Fruit fly (Drosophila melanogaster) whole organism, embryonic: ENCODE measurements around the gene CG2120.

Source experiments
- Atf-2 ChIP-seq: fragments of 200-800 bp; sonication (Bioruptor generic); optimal IDR thresholded peaks from 2 replicates; lab custom pipeline; 2016; ENCODE audit warnings: missing biosample characterization, missing genetic modification characterization
- Bgb ChIP-seq: fragments of 200-800 bp; sonication (Bioruptor generic); IDR thresholded peaks from 2 replicates; pipeline ENCODE4 v1.3.6; 2022; ENCODE audit warnings: missing biosample characterization, missing genetic modification characterization; ENCODE audit not compliant: partially characterized antibody
- Blimp-1 ChIP-seq: fragments of 200-800 bp; sonication (Bioruptor generic); optimal IDR thresholded peaks from 3 replicates; lab custom pipeline; 2018; ENCODE audit warnings: missing biosample characterization, missing genetic modification characterization, mild to moderate bottlenecking, moderate library complexity, missing genetic modification reagents
- CG1024 ChIP-seq: fragments of 200-800 bp; sonication (Bioruptor generic); IDR thresholded peaks from 2 replicates; pipeline ENCODE4 v1.3.6; 2022; ENCODE audit warnings: missing biosample characterization, missing genetic modification characterization
- CG10321 ChIP-seq: fragments of 200-800 bp; sonication (Bioruptor generic); IDR thresholded peaks from 2 replicates; pipeline ENCODE4 v1.3.6; 2022; ENCODE audit warnings: missing biosample characterization, missing genetic modification characterization
- CG11695 ChIP-seq: fragments of 200-800 bp; sonication (Bioruptor generic); IDR thresholded peaks from 3 replicates; pipeline ENCODE4 v1.3.6; 2022; ENCODE audit warnings: missing biosample characterization, missing genetic modification characterization
- CG12155 ChIP-seq: fragments of 200-800 bp; sonication (Bioruptor generic); optimal IDR thresholded peaks from 3 replicates; lab custom pipeline; 2016; ENCODE audit warnings: missing biosample characterization, missing genetic modification characterization
- CG12769 ChIP-seq: fragments of 200-800 bp; sonication (Bioruptor generic); optimal IDR thresholded peaks from 2 replicates; lab custom pipeline; 2019; ENCODE audit warnings: missing biosample characterization, mild to moderate bottlenecking, missing genetic modification characterization, moderate library complexity
- CG13424 ChIP-seq: fragments of 200-800 bp; sonication (Bioruptor generic); optimal IDR thresholded peaks from 2 replicates; lab custom pipeline; 2019; ENCODE audit warnings: missing biosample characterization, mild to moderate bottlenecking, missing genetic modification characterization, moderate library complexity
- CG1529 ChIP-seq: fragments of 200-800 bp; sonication (Bioruptor generic); optimal IDR thresholded peaks from 3 replicates; lab custom pipeline; 2018; ENCODE audit warnings: missing biosample characterization, missing genetic modification characterization
- CG17361 ChIP-seq: fragments of 200-800 bp; sonication (Bioruptor generic); IDR thresholded peaks from 3 replicates; pipeline ENCODE4 v1.3.6; 2022; ENCODE audit warnings: missing biosample characterization, missing genetic modification characterization
- CG18619 ChIP-seq: fragments of 200-800 bp; sonication (Bioruptor generic); optimal IDR thresholded peaks from 3 replicates; lab custom pipeline; 2017; ENCODE audit warnings: missing biosample characterization, mild to moderate bottlenecking, missing genetic modification characterization
- CG2712 ChIP-seq: fragments of 200-800 bp; optimal IDR thresholded peaks from 3 replicates; lab custom pipeline; 2019; ENCODE audit warnings: missing biosample characterization, mild to moderate bottlenecking, missing genetic modification characterization, moderate library complexity
- CG2875 ChIP-seq: fragments of 200-800 bp; sonication (Bioruptor generic); optimal IDR thresholded peaks from 2 replicates; lab custom pipeline; 2017; ENCODE audit warnings: missing biosample characterization, mild to moderate bottlenecking, missing genetic modification characterization, missing genetic modification reagents
- CG31441 ChIP-seq: fragments of 200-800 bp; sonication (Bioruptor generic); IDR thresholded peaks from 2 replicates; pipeline ENCODE4 v1.3.6; 2022; ENCODE audit warnings: missing biosample characterization, missing genetic modification characterization
- CG3407 ChIP-seq: fragments of 200-800 bp; sonication (Bioruptor generic); optimal IDR thresholded peaks from 2 replicates; lab custom pipeline; 2018; ENCODE audit warnings: missing biosample characterization, mild to moderate bottlenecking, missing genetic modification characterization
- CG5180 ChIP-seq: fragments of 200-800 bp; sonication (Bioruptor generic); optimal IDR thresholded peaks from 3 replicates; lab custom pipeline; 2017; ENCODE audit warnings: missing biosample characterization, missing genetic modification characterization, mild to moderate bottlenecking, moderate library complexity, missing genetic modification reagents
- CG7786 ChIP-seq: fragments of 200-800 bp; sonication (Bioruptor generic); optimal IDR thresholded peaks from 2 replicates; lab custom pipeline; 2016; ENCODE audit warnings: missing biosample characterization, missing genetic modification characterization
- CG8089 ChIP-seq: fragments of 200-800 bp; sonication (Bioruptor generic); optimal IDR thresholded peaks from 3 replicates; lab custom pipeline; 2016; ENCODE audit warnings: missing biosample characterization, missing genetic modification characterization
- CG8290 ChIP-seq, 3 experiments: fragments of 200-800 bp; sonication (Bioruptor generic); optimal IDR thresholded peaks; 2 replicates each; lab custom pipeline; 2016 to 2019; ENCODE audit warnings: missing biosample characterization in 3 of 3, missing genetic modification characterization in 3 of 3, mild to moderate bottlenecking in 2 of 3, moderate library complexity in 1 of 3
- CG8359 ChIP-seq: fragments of 200-800 bp; sonication (Bioruptor generic); optimal IDR thresholded peaks from 2 replicates; lab custom pipeline; 2017; ENCODE audit warnings: missing biosample characterization, mild to moderate bottlenecking, missing genetic modification characterization, borderline replicate concordance
- CrebB ChIP-seq: fragments of 200-800 bp; sonication (Bioruptor generic); optimal IDR thresholded peaks from 3 replicates; lab custom pipeline; 2018; ENCODE audit warnings: missing biosample characterization, mild to moderate bottlenecking, missing genetic modification characterization
- Dad ChIP-seq: fragments of 200-800 bp; sonication (Bioruptor generic); optimal IDR thresholded peaks from 3 replicates; lab custom pipeline; 2016; ENCODE audit warnings: missing biosample characterization, missing genetic modification characterization
- Doc2 ChIP-seq: fragments of 200-800 bp; sonication (Bioruptor generic); IDR thresholded peaks from 2 replicates; pipeline ENCODE4 v1.3.6; 2022; ENCODE audit warnings: missing biosample characterization, missing genetic modification characterization
- Fer2 ChIP-seq: fragments of 200-800 bp; sonication (Bioruptor generic); optimal IDR thresholded peaks from 2 replicates; lab custom pipeline; 2018; ENCODE audit warnings: missing biosample characterization, mild to moderate bottlenecking, missing genetic modification characterization, moderate library complexity
- Gsc ChIP-seq: fragments of 200-800 bp; sonication (Bioruptor generic); IDR thresholded peaks from 2 replicates; pipeline ENCODE4 v1.3.6; 2022; ENCODE audit warnings: missing biosample characterization, missing genetic modification characterization
- Hmr ChIP-seq: fragments of 200-800 bp; sonication (Bioruptor generic); optimal IDR thresholded peaks from 3 replicates; lab custom pipeline; 2017; ENCODE audit warnings: mild to moderate bottlenecking, missing biosample characterization, missing genetic modification reagents, missing genetic modification characterization
- Hsf ChIP-seq: fragments of 200-800 bp; sonication (Bioruptor generic); optimal IDR thresholded peaks from 3 replicates; lab custom pipeline; 2016; ENCODE audit warnings: missing biosample characterization, missing genetic modification characterization
- Nf-YC ChIP-seq: fragments of 200-800 bp; optimal IDR thresholded peaks from 3 replicates; lab custom pipeline; 2019; ENCODE audit warnings: missing biosample characterization, mild to moderate bottlenecking, missing genetic modification characterization, moderate library complexity
- Pdp1 ChIP-seq, 2 experiments: fragments of 200-800 bp; sonication (Bioruptor generic); optimal IDR thresholded peaks; 3 replicates each; lab custom pipeline; 2016; ENCODE audit warnings: missing biosample characterization in 2 of 2, missing genetic modification characterization in 2 of 2, mild to moderate bottlenecking in 1 of 2, moderate library complexity in 1 of 2
- Xbp1 ChIP-seq: fragments of 200-800 bp; sonication (Bioruptor generic); optimal IDR thresholded peaks from 3 replicates; lab custom pipeline; 2016; ENCODE audit warnings: missing biosample characterization, mild to moderate bottlenecking, missing genetic modification characterization
- Xrp1 ChIP-seq: fragments of 200-800 bp; sonication (Bioruptor generic); IDR thresholded peaks from 2 replicates; pipeline ENCODE4 v1.3.6; 2022; ENCODE audit warnings: missing biosample characterization, missing genetic modification characterization
- al ChIP-seq: fragments of 200-800 bp; sonication (Bioruptor generic); IDR thresholded peaks from 2 replicates; pipeline ENCODE4 v1.3.6; 2022; ENCODE audit warnings: missing biosample characterization, missing genetic modification characterization
- bcd ChIP-seq: fragments of 200-800 bp; sonication (Bioruptor generic); optimal IDR thresholded peaks from 2 replicates; lab custom pipeline; 2017; ENCODE audit warnings: missing biosample characterization, mild to moderate bottlenecking, missing genetic modification characterization
- cg ChIP-seq: fragments of 200-800 bp; sonication (Bioruptor generic); optimal IDR thresholded peaks from 3 replicates; lab custom pipeline; 2019; ENCODE audit warnings: missing biosample characterization, mild to moderate bottlenecking, missing genetic modification characterization, moderate library complexity
- ci ChIP-seq: fragments of 200-800 bp; sonication (Bioruptor generic); IDR thresholded peaks from 3 replicates; pipeline ENCODE4 v1.3.6; 2022; ENCODE audit warnings: missing biosample characterization, missing genetic modification characterization
- corto ChIP-seq: fragments of 200-800 bp; sonication (Bioruptor generic); optimal IDR thresholded peaks from 2 replicates; lab custom pipeline; 2016; ENCODE audit warnings: missing biosample characterization, mild to moderate bottlenecking, missing genetic modification characterization, moderate library complexity
- fru ChIP-seq: fragments of >200 bp; optimal IDR thresholded peaks from 2 replicates; lab custom pipeline; 2017
- gce ChIP-seq: fragments of 200-800 bp; sonication (Bioruptor generic); IDR thresholded peaks from 3 replicates; pipeline ENCODE4 v1.3.6; 2022; ENCODE audit warnings: missing biosample characterization, missing genetic modification characterization
- gcm2 ChIP-seq: fragments of 200-800 bp; sonication (Bioruptor generic); optimal IDR thresholded peaks from 2 replicates; lab custom pipeline; 2016; ENCODE audit warnings: missing biosample characterization, missing genetic modification characterization
- gsb ChIP-seq: fragments of 200-800 bp; sonication (Bioruptor generic); IDR thresholded peaks from 2 replicates; pipeline ENCODE4 v1.3.6; 2022; ENCODE audit warnings: missing biosample characterization, missing genetic modification characterization
- her ChIP-seq: fragments of 200-800 bp; sonication (Bioruptor generic); optimal IDR thresholded peaks from 2 replicates; lab custom pipeline; 2016; ENCODE audit warnings: missing biosample characterization, missing genetic modification characterization
- mam ChIP-seq: fragments of 200-800 bp; sonication (Bioruptor generic); optimal IDR thresholded peaks from 3 replicates; lab custom pipeline; 2016; ENCODE audit warnings: missing biosample characterization, missing genetic modification characterization
- nerfin-1 ChIP-seq: fragments of 200-800 bp; sonication (Bioruptor generic); optimal IDR thresholded peaks from 3 replicates; lab custom pipeline; 2019; ENCODE audit warnings: missing biosample characterization, mild to moderate bottlenecking, missing genetic modification characterization, moderate library complexity
- p53 ChIP-seq: fragments of 200-800 bp; sonication (Bioruptor generic); optimal IDR thresholded peaks from 2 replicates; lab custom pipeline; 2016; ENCODE audit warnings: missing biosample characterization, missing genetic modification characterization
- pho ChIP-seq: fragments of 200-800 bp; sonication (Bioruptor generic); optimal IDR thresholded peaks from 2 replicates; lab custom pipeline; 2016; ENCODE audit warnings: missing biosample characterization, missing genetic modification characterization
- sisA ChIP-seq: fragments of 200-800 bp; sonication (Bioruptor generic); IDR thresholded peaks from 2 replicates; pipeline ENCODE4 v1.3.6; 2022; ENCODE audit warnings: missing biosample characterization, missing genetic modification characterization
- ssp ChIP-seq: fragments of 200-800 bp; sonication (Bioruptor generic); IDR thresholded peaks from 2 replicates; pipeline ENCODE4 v1.3.6; 2022; ENCODE audit warnings: missing biosample characterization, missing genetic modification characterization
- sug ChIP-seq: fragments of 200-800 bp; optimal IDR thresholded peaks from 2 replicates; lab custom pipeline; 2019; ENCODE audit warnings: missing biosample characterization, mild to moderate bottlenecking, missing genetic modification characterization, moderate library complexity
- zf30C ChIP-seq: fragments of 200-800 bp; sonication (Bioruptor generic); optimal IDR thresholded peaks from 3 replicates; lab custom pipeline; 2018; ENCODE audit warnings: missing biosample characterization, mild to moderate bottlenecking, missing genetic modification characterization

The CG2120 gene

dm6 chrX:8141353-8142066 is 5.9 kb downstream of the CG2120 start (continued):
- TF ChIP-seq cg (peak; percentile 99), corto (no peak), p53 (GFP tag; lab: Kevin White, UChicago) (no peak), Hsf (peak; percentile 27), CG13424 (tag; lab: Kevin White, UChicago) (no peak), ci (GFP tag; lab: Robert Waterston, UW) (0 out of 3 replicates have a peak, but pooled peaks have one; percentile 48), Hmr (GFP tag; lab: Kevin White, UChicago) (peak; percentile 29), CG31441 (no peak), CG3407 (GFP tag; lab: Kevin White, UChicago) (no peak), bcd (GFP tag; lab: Kevin White, UChicago) (peak; percentile 31), mam (peak; percentile 51), CG12769 (tag; lab: Kevin White, UChicago) (peak; percentile 96), sisA (GFP tag; lab: Robert Waterston, UW) (no peak), fru (no peak), Atf-2 (GFP tag; lab: Kevin White, UChicago) (peak; percentile 5), CG11695 (GFP tag; lab: Robert Waterston, UW) (peak; percentile 40; the same call in 1 of the 3 replicates), CG5180 (no peak), CG8089 (peak; percentile 25), Nf-YC (tag; lab: Kevin White, UChicago) (peak; percentile 30), ssp (no peak), CG10321 (GFP tag; lab: Robert Waterston, UW) (peak; percentile 90), Doc2 (GFP tag; lab: Robert Waterston, UW) (no peak), Bgb (GFP tag; lab: Robert Waterston, UW) (peak; percentile 35; the same call in 1 of the 2 replicates), Fer2 (tag; lab: Kevin White, UChicago) (no peak), gcm2 (GFP tag; lab: Kevin White, UChicago) (no peak), Blimp-1 (GFP tag; lab: Kevin White, UChicago) (no peak), CG8290 (GFP tag; optimal IDR thresholded peaks at IDR 0.05; lab: Kevin White, UChicago) (no peak), CG8290 (tag; optimal IDR thresholded peaks at IDR 0.05; lab: Kevin White, UChicago) (peak in 1 of 2 experiments; percentile 33), gsb (GFP tag; lab: Robert Waterston, UW) (no peak), CG1529 (GFP tag; lab: Kevin White, UChicago) (no peak), nerfin-1 (tag; lab: Kevin White, UChicago) (peak; percentile 72), CG8359 (GFP tag; lab: Kevin White, UChicago) (no peak), CrebB (no peak), pho (GFP tag; lab: Kevin White, UChicago) (peak; percentile 8), Dad (GFP tag; lab: Kevin White, UChicago) (no peak), Pdp1 (GFP tag; optimal IDR thresholded peaks at IDR 0.05; lab: Kevin White, UChicago) (peak; percentile 19 to 29), CG17361 (GFP tag; lab: Robert Waterston, UW) (peak; percentile 31; the same call in 1 of the 3 replicates), CG1024 (no peak), Gsc (GFP tag; lab: Robert Waterston, UW) (no peak), gce (no peak), CG2712 (tag; lab: Kevin White, UChicago) (peak; percentile 23), sug (peak; percentile 10), her (GFP tag; lab: Kevin White, UChicago) (peak; percentile 29), CG7786 (GFP tag; lab: Kevin White, UChicago) (peak; percentile 36), Xbp1 (GFP tag; lab: Kevin White, UChicago) (peak; percentile 16), CG2875 (GFP tag; lab: Kevin White, UChicago) (no peak), CG18619 (peak; percentile 36), zf30C (no peak), Xrp1 (GFP tag; lab: Robert Waterston, UW) (peak; percentile 21; the same call in 1 of the 2 replicates), CG12155 (GFP tag; lab: Kevin White, UChicago) (peak; percentile 8), al (GFP tag; lab: Robert Waterston, UW) (no peak)
